Worm (Caenorhabditis elegans): ENCODE results near the gene hyl-2.

ce11 chrX:4662964-4663684 lies 36.1 kb downstream of the hyl-2 start:
- TF ChIP-seq unc-120 (tag; optimal IDR thresholded peaks at IDR 0.05; ENCODE audit: poor library complexity, severe bottlenecking), result no peak
- TF ChIP-seq nhr-237 (tag; optimal IDR thresholded peaks at IDR 0.05), result no peak
- TF ChIP-seq blmp-1 (tag; optimal IDR thresholded peaks at IDR 0.05), result no peak
- TF ChIP-seq nhr-12 (tag; optimal IDR thresholded peaks at IDR 0.05), result no peak
- TF ChIP-seq mep-1 (tag; optimal IDR thresholded peaks at IDR 0.05), result no peak
